Worm (Caenorhabditis elegans) whole organism, L3 larva: ENCODE data around the gene M162.5.

Experiments used
- R02D3.7 ChIP-seq: fragments of 150-350 bp; optimal IDR thresholded peaks from 2 replicates; lab custom pipeline; 2014; ENCODE audit warnings: missing biosample characterization, missing genetic modification characterization
- aly-2 ChIP-seq: fragments of 150-350 bp; optimal IDR thresholded peaks from 2 replicates; lab custom pipeline; 2014; ENCODE audit warnings: missing biosample characterization, missing genetic modification characterization
- ceh-16 ChIP-seq: sonication (generic microtip); optimal IDR thresholded peaks from 2 replicates; lab custom pipeline; 2017; ENCODE audit warnings: missing biosample characterization, missing genetic modification characterization
- eor-1 ChIP-seq, 2 experiments: fragments of 150-350 bp; optimal IDR thresholded peaks; 2 replicates each; lab custom pipeline; 2014 to 2018; ENCODE audit warnings: missing biosample characterization in 2 of 2, missing genetic modification characterization in 2 of 2
- fkh-10 ChIP-seq: sonication (generic microtip); optimal IDR thresholded peaks from 2 replicates; lab custom pipeline; 2017; ENCODE audit warnings: missing biosample characterization, missing genetic modification reagents, missing genetic modification characterization
- fos-1 ChIP-seq: fragments of 150-350 bp; optimal IDR thresholded peaks from 2 replicates; lab custom pipeline; 2014; ENCODE audit warnings: missing biosample characterization, missing genetic modification characterization
- lin-39 ChIP-seq: fragments of 150-350 bp; optimal IDR thresholded peaks from 2 replicates; lab custom pipeline; 2018; ENCODE audit warnings: missing biosample characterization, missing genetic modification reagents, missing genetic modification characterization
- nhr-12 ChIP-seq: fragments of 150-350 bp; optimal IDR thresholded peaks from 2 replicates; lab custom pipeline; 2014; ENCODE audit warnings: missing biosample characterization, missing genetic modification characterization
- nhr-25 ChIP-seq: sonication (generic microtip); optimal IDR thresholded peaks from 2 replicates; lab custom pipeline; 2017; ENCODE audit warnings: missing biosample characterization, missing genetic modification characterization
- zag-1 ChIP-seq: fragments of 150-350 bp; optimal IDR thresholded peaks from 2 replicates; lab custom pipeline; 2014; ENCODE audit warnings: missing biosample characterization, missing genetic modification characterization
- ztf-4 ChIP-seq: fragments of 150-350 bp; optimal IDR thresholded peaks from 2 replicates; lab custom pipeline; 2014; ENCODE audit warnings: missing biosample characterization, missing genetic modification characterization

ce11 chrV:19756253-19756652, 4.6 kb upstream of the M162.5 start, which contains the start of gene W04E12.9:
- TF ChIP-seq aly-2 (tag; lab: Kevin White, UChicago) (no peak), R02D3.7 (tag; lab: Kevin White, UChicago) (no peak), zag-1 (tag; lab: Kevin White, UChicago) (no peak), ztf-4 (tag; lab: Kevin White, UChicago) (no peak), eor-1 (tag; optimal IDR thresholded peaks at IDR 0.05; lab: Kevin White, UChicago) (no peak), nhr-25 (tag; lab: Kevin White, UChicago) (no peak), fos-1 (tag; lab: Kevin White, UChicago) (no peak), ceh-16 (tag; lab: Kevin White, UChicago) (no peak), fkh-10 (GFP tag; lab: Kevin White, UChicago) (no peak), lin-39 (tag; lab: Kevin White, UChicago) (no peak), nhr-12 (tag; lab: Kevin White, UChicago) (no peak)
